Worm (Caenorhabditis elegans): ENCODE data around the gene rabr-3.

DNA sequence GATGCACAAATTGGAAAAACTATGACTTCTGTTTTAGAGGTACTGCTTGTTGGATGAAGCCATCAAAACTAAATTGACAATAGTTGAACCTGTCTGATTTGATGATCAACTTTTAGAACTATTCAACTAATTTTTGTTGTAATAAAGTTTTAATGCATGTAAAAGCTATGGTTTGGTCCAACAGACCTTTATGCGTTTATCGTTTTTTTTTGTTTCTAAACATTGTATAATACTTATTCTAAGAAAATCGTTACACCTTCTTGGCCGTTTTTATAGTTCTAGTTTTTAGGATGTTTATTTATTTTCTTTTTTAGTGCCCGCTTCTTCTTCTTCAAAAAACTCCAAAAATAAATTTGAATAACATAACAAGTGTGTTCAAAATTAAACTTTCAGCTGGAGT is 31.8 kb upstream of the rabr-3 start, which contains the start of gene F10A3.12:
- TF ChIP-seq lsy-2 (tag; optimal IDR thresholded peaks at IDR 0.05) (no peak), elt-3 (tag; optimal IDR thresholded peaks at IDR 0.05) (no peak), blmp-1 (tag; optimal IDR thresholded peaks at IDR 0.05; ENCODE audit: insufficient read depth) (no peak), unc-62 (GFP tag; optimal IDR thresholded peaks at IDR 0.05) (no peak), aly-2 (tag; optimal IDR thresholded peaks at IDR 0.05) (no peak), lin-13 (GFP tag; optimal IDR thresholded peaks at IDR 0.05) (no peak), nhr-237 (tag; optimal IDR thresholded peaks at IDR 0.05) (no peak), C34F6.9 (tag; optimal IDR thresholded peaks at IDR 0.05) (no peak)
